Worm (Caenorhabditis elegans): Measurements from ENCODE around the gene H02F09.2.

DNA sequence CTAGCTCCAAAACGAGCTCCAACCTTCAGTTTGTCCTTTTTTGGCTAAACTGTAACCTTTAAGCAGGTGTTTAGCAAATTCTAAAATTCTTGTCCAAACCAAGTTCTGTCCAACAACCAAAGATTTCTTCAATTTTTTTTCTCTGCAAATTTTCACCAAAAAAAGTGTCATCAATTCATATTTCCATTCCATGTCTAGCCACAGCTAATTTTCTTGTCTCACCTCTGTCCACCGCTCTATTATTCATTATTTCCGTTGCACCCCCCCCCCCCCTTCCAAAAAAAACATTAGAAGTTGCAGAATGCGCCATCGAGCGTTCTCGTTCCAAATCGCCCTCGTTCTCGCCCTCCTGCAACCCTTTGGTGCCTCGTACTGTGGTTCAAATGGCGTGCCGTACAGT, 4.3 kb downstream of the H02F09.2 start, which contains the start of gene wrt-9:
- TF ChIP-seq egrh-3 (GFP tag; IDR thresholded peaks at IDR 0.05): no peak
- no peak for TF ChIP-seq dpl-1 (GFP tag; optimal IDR thresholded peaks at IDR 0.05)
- no peak for TF ChIP-seq him-1 (tag; optimal IDR thresholded peaks at IDR 0.05)
- no peak for TF ChIP-seq F57A8.1 (GFP tag; optimal IDR thresholded peaks at IDR 0.05)
